Worm (Caenorhabditis elegans) whole organism, early embryonic: ENCODE measurements around the gene Y54G2A.15.

ENCODE experiments used
- ama-1 ChIP-seq: fragments of 150-350 bp; optimal IDR thresholded peaks from 2 replicates; lab custom pipeline; 2014
- ceh-36 ChIP-seq: sonication (generic microtip); optimal IDR thresholded peaks from 2 replicates; lab custom pipeline; 2016; ENCODE audit warnings: missing genetic modification characterization, inconsistent platforms, missing compliant biosample characterization
- ets-7 ChIP-seq: sonication (generic microtip); optimal IDR thresholded peaks from 2 replicates; lab custom pipeline; 2016; ENCODE audit warnings: missing genotype, missing genetic modification characterization, missing compliant biosample characterization
- flt-1 ChIP-seq: fragments of 200-800 bp; sonication (Bioruptor generic); IDR thresholded peaks from 2 replicates; pipeline ENCODE4 v1.3.6; 2022; ENCODE audit warnings: missing genetic modification characterization, missing compliant biosample characterization
- hmbx-1 ChIP-seq: sonication (generic microtip); optimal IDR thresholded peaks from 2 replicates; lab custom pipeline; 2016; ENCODE audit warnings: mild to moderate bottlenecking, missing genetic modification characterization, missing compliant biosample characterization
- hnd-1 ChIP-seq: sonication (generic microtip); optimal IDR thresholded peaks from 2 replicates; lab custom pipeline; 2016; ENCODE audit warnings: missing genetic modification characterization, missing compliant biosample characterization
- scrt-1 ChIP-seq: fragments of 200-800 bp; sonication (Bioruptor generic); IDR thresholded peaks from 2 replicates; pipeline ENCODE4 v1.3.6; 2022; ENCODE audit warnings: missing genetic modification characterization, missing compliant biosample characterization
- tbx-11 ChIP-seq: fragments of 200-800 bp; sonication (Bioruptor generic); IDR thresholded peaks from 2 replicates; pipeline ENCODE4 v1.3.6; 2022; ENCODE audit warnings: missing genetic modification characterization, missing compliant biosample characterization
- tbx-37 ChIP-seq: fragments of 200-800 bp; sonication (Bioruptor generic); conservative IDR thresholded peaks from 2 replicates; pipeline ENCODE4 v1.3.6; 2022; ENCODE audit warnings: missing genetic modification reagents, missing genetic modification characterization, missing compliant biosample characterization
- tra-4 ChIP-seq: sonication (generic microtip); optimal IDR thresholded peaks from 2 replicates; lab custom pipeline; 2017; ENCODE audit warnings: missing genetic modification characterization, missing compliant biosample characterization

DNA sequence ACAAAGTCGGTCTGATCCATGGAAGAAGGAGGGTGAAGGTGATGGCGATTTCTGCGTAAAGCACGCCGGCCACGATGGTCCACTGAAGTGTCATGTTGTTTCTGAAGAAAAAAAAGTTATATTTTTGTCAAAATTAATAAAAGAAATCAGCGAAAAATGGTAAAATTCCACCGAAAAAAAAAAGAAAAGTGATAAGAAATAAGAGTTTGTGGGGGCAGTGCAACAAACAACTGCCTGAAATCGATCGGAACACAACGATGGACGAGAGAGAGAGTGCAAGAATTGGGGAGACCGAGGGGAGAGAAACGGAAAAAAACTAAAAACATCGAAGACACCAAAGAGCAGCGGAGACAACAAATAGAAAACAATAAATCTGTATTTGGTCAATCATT, 48.6 kb upstream of the Y54G2A.15 start, which contains the start of gene Y54G2A.18:
- no peak for TF ChIP-seq flt-1 (GFP tag; lab: Robert Waterston, UW)
- TF ChIP-seq ama-1 (lab: Kevin White, UChicago): no peak
- TF ChIP-seq hmbx-1 (tag; lab: Kevin White, UChicago): no peak
- no peak for TF ChIP-seq tra-4
- no peak for TF ChIP-seq scrt-1 (GFP tag; lab: Robert Waterston, UW)
- no peak for TF ChIP-seq tbx-37 (GFP tag; lab: Robert Waterston, UW)
- TF ChIP-seq tbx-11 (GFP tag; lab: Robert Waterston, UW): no peak
- TF ChIP-seq ceh-36 (tag; lab: Kevin White, UChicago): no peak
- no peak for TF ChIP-seq ets-7 (tag; lab: Kevin White, UChicago)
- no peak for TF ChIP-seq hnd-1 (tag; lab: Kevin White, UChicago)
